Fruit fly (Drosophila melanogaster) whole organism, adult: ENCODE data around the gene CG1317.

ENCODE experiments used
- CG11617 ChIP-seq: fragments of 200-800 bp; sonication (Bioruptor generic); optimal IDR thresholded peaks from 2 replicates; lab custom pipeline; 2017; ENCODE audit warnings: mild to moderate bottlenecking, missing biosample characterization, missing genetic modification reagents, missing genetic modification characterization
- CG12768 ChIP-seq: fragments of 200-800 bp; sonication (Bioruptor generic); optimal IDR thresholded peaks from 2 replicates; lab custom pipeline; 2017; ENCODE audit warnings: missing biosample characterization, missing genetic modification characterization, mild to moderate bottlenecking, moderate library complexity, missing genetic modification reagents
- CG14711 ChIP-seq: fragments of 200-800 bp; sonication (Bioruptor generic); optimal IDR thresholded peaks from 2 replicates; lab custom pipeline; 2018; ENCODE audit warnings: missing biosample characterization, mild to moderate bottlenecking, missing genetic modification characterization, moderate library complexity
- CG1620 ChIP-seq: fragments of 200-800 bp; sonication (Bioruptor generic); optimal IDR thresholded peaks from 2 replicates; lab custom pipeline; 2016; ENCODE audit warnings: missing biosample characterization, missing genetic modification characterization
- CG33017 ChIP-seq: fragments of 200-800 bp; sonication (Bioruptor generic); optimal IDR thresholded peaks from 2 replicates; lab custom pipeline; 2018; ENCODE audit warnings: missing biosample characterization, mild to moderate bottlenecking, missing genetic modification characterization, moderate library complexity
- CG5204 ChIP-seq: fragments of 200-800 bp; sonication (Bioruptor generic); optimal IDR thresholded peaks from 2 replicates; lab custom pipeline; 2016; ENCODE audit warnings: missing biosample characterization, missing genetic modification characterization
- CG7045 ChIP-seq: fragments of 200-800 bp; sonication (Bioruptor generic); optimal IDR thresholded peaks from 2 replicates; lab custom pipeline; 2017; ENCODE audit warnings: missing biosample characterization, mild to moderate bottlenecking, missing genetic modification characterization
- CG7101 ChIP-seq: fragments of 200-800 bp; sonication (Bioruptor generic); optimal IDR thresholded peaks from 2 replicates; lab custom pipeline; 2018; ENCODE audit warnings: missing biosample characterization, mild to moderate bottlenecking, missing genetic modification characterization, moderate library complexity
- Clk ChIP-seq: fragments of 200-800 bp; sonication (Bioruptor generic); optimal IDR thresholded peaks from 2 replicates; lab custom pipeline; 2017; ENCODE audit warnings: missing biosample characterization, missing genetic modification characterization
- Crg-1 ChIP-seq: fragments of 200-800 bp; sonication (Bioruptor generic); optimal IDR thresholded peaks from 2 replicates; lab custom pipeline; 2016; ENCODE audit warnings: missing biosample characterization, missing genetic modification characterization
- Hr96 ChIP-seq: fragments of 200-800 bp; sonication (Bioruptor generic); optimal IDR thresholded peaks from 2 replicates; lab custom pipeline; 2016; ENCODE audit warnings: missing biosample characterization, missing genetic modification characterization
- Mnt ChIP-seq: fragments of 200-800 bp; sonication (Bioruptor generic); optimal IDR thresholded peaks from 2 replicates; lab custom pipeline; 2016; ENCODE audit warnings: missing biosample characterization, mild to moderate bottlenecking, missing genetic modification characterization
- bab1 ChIP-seq: fragments of 200-800 bp; sonication (Bioruptor generic); optimal IDR thresholded peaks from 3 replicates; lab custom pipeline; 2019; ENCODE audit warnings: missing biosample characterization, mild to moderate bottlenecking, missing genetic modification characterization, moderate library complexity
- cic ChIP-seq: fragments of 200-800 bp; sonication (Bioruptor generic); optimal IDR thresholded peaks from 2 replicates; lab custom pipeline; 2017; ENCODE audit warnings: missing biosample characterization, mild to moderate bottlenecking, missing genetic modification characterization, moderate library complexity
- cnc ChIP-seq, 2 experiments: fragments of >200 bp; optimal IDR thresholded peaks; 2 replicates each; lab custom pipeline; 2017
- kay ChIP-seq: fragments of 200-800 bp; sonication (Bioruptor generic); peaks from one replicate; lab custom pipeline; 2016; ENCODE audit warnings: missing biosample characterization, missing genetic modification characterization, borderline replicate concordance
- ovo ChIP-seq: fragments of 200-800 bp; sonication (Bioruptor generic); optimal IDR thresholded peaks from 2 replicates; lab custom pipeline; 2016; ENCODE audit warnings: missing biosample characterization, missing genetic modification characterization
- pad ChIP-seq: fragments of 200-800 bp; sonication (Bioruptor generic); optimal IDR thresholded peaks from 3 replicates; lab custom pipeline; 2017; ENCODE audit warnings: missing biosample characterization, missing genetic modification characterization, mild to moderate bottlenecking, moderate library complexity, missing genetic modification reagents
- tj ChIP-seq: fragments of 200-800 bp; sonication (Bioruptor generic); optimal IDR thresholded peaks from 3 replicates; lab custom pipeline; 2017; ENCODE audit warnings: missing biosample characterization, mild to moderate bottlenecking, missing genetic modification characterization, moderate library complexity
- toe ChIP-seq: fragments of 200-800 bp; sonication (Bioruptor generic); optimal IDR thresholded peaks from 2 replicates; lab custom pipeline; 2016; ENCODE audit warnings: missing biosample characterization, missing genetic modification characterization

The CG1317 gene

dm6 chr3L:2371882-2372281 lies at the start of gene CG1317, which contains the start of gene CG8993:
TSS of gene CG1317 (minus strand) at chr3L:2371939.
TSS of gene CG8993 (plus strand) at chr3L:2372199.
- TF ChIP-seq Hr96 (GFP tag; lab: Kevin White, UChicago), result no peak
- TF ChIP-seq Clk (GFP tag; lab: Kevin White, UChicago), result no peak
- TF ChIP-seq CG12768 (GFP tag; lab: Kevin White, UChicago), result no peak
- TF ChIP-seq CG11617 (GFP tag; lab: Kevin White, UChicago), result peak; percentile 44
- TF ChIP-seq bab1 (GFP tag; lab: Kevin White, UChicago), result peak; percentile 84
- TF ChIP-seq toe (GFP tag; lab: Kevin White, UChicago), result peak; percentile 30
- TF ChIP-seq CG33017 (tag; lab: Kevin White, UChicago), result no peak
- TF ChIP-seq tj (GFP tag; lab: Kevin White, UChicago), result peak; percentile 29
- TF ChIP-seq ovo (GFP tag; lab: Kevin White, UChicago), result peak; percentile 62
- peak; percentile 44 for TF ChIP-seq CG7045
- peak; percentile 38 for TF ChIP-seq Mnt (GFP tag; lab: Kevin White, UChicago)
- peak; percentile 59 for TF ChIP-seq CG7101 (tag; lab: Kevin White, UChicago)
- TF ChIP-seq CG14711 (tag; lab: Kevin White, UChicago), result peak; percentile 52
- no peak for TF ChIP-seq cnc (optimal IDR thresholded peaks at IDR 0.05; lab: Kevin White, UChicago)
- TF ChIP-seq cic (GFP tag; lab: Kevin White, UChicago), result no peak
- TF ChIP-seq Crg-1 (GFP tag; lab: Kevin White, UChicago), result no peak
- peak; percentile 43 for TF ChIP-seq CG1620
- peak; percentile 22 for TF ChIP-seq pad (GFP tag; lab: Kevin White, UChicago)
- TF ChIP-seq kay (GFP tag; lab: Kevin White, UChicago), result peak; percentile 55
- no peak for TF ChIP-seq CG5204 (GFP tag; lab: Kevin White, UChicago)

dm6 chr3L:2421138-2421537 lies 49.4 kb upstream of the CG1317 start:
- no peak for TF ChIP-seq tj (GFP tag; lab: Kevin White, UChicago)
- no peak for TF ChIP-seq CG7045
- no peak for TF ChIP-seq kay (GFP tag; lab: Kevin White, UChicago)
- TF ChIP-seq Crg-1 (GFP tag; lab: Kevin White, UChicago), result no peak
- no peak for TF ChIP-seq ovo (GFP tag; lab: Kevin White, UChicago)
- TF ChIP-seq CG7101 (tag; lab: Kevin White, UChicago), result no peak
- no peak for TF ChIP-seq CG11617 (GFP tag; lab: Kevin White, UChicago)
- TF ChIP-seq CG5204 (GFP tag; lab: Kevin White, UChicago), result no peak
- no peak for TF ChIP-seq cic (GFP tag; lab: Kevin White, UChicago)
- TF ChIP-seq CG12768 (GFP tag; lab: Kevin White, UChicago), result no peak
- no peak for TF ChIP-seq toe (GFP tag; lab: Kevin White, UChicago)
- no peak for TF ChIP-seq Mnt (GFP tag; lab: Kevin White, UChicago)
- TF ChIP-seq CG14711 (tag; lab: Kevin White, UChicago), result no peak
- TF ChIP-seq CG33017 (tag; lab: Kevin White, UChicago), result no peak
- TF ChIP-seq pad (GFP tag; lab: Kevin White, UChicago), result no peak
- TF ChIP-seq CG1620, result no peak
- no peak for TF ChIP-seq Clk (GFP tag; lab: Kevin White, UChicago)
- no peak for TF ChIP-seq bab1 (GFP tag; lab: Kevin White, UChicago)
- no peak for TF ChIP-seq cnc (optimal IDR thresholded peaks at IDR 0.05; lab: Kevin White, UChicago)
- TF ChIP-seq Hr96 (GFP tag; lab: Kevin White, UChicago), result no peak

- TF ChIP-seq Clk (GFP tag; lab: Kevin White, UChicago) (no peak), kay (GFP tag; lab: Kevin White, UChicago) (peak; percentile 58), tj (GFP tag; lab: Kevin White, UChicago) (no peak), CG7101 (tag; lab: Kevin White, UChicago) (no peak), Crg-1 (GFP tag; lab: Kevin White, UChicago) (no peak), Hr96 (GFP tag; lab: Kevin White, UChicago) (no peak), CG14711 (tag; lab: Kevin White, UChicago) (peak; percentile 60), toe (GFP tag; lab: Kevin White, UChicago) (no peak), CG33017 (tag; lab: Kevin White, UChicago) (no peak), ovo (GFP tag; lab: Kevin White, UChicago) (no peak), CG11617 (GFP tag; lab: Kevin White, UChicago) (no peak), CG12768 (GFP tag; lab: Kevin White, UChicago) (no peak), Mnt (GFP tag; lab: Kevin White, UChicago) (no peak), cnc (optimal IDR thresholded peaks at IDR 0.05; lab: Kevin White, UChicago) (no peak), CG5204 (GFP tag; lab: Kevin White, UChicago) (no peak), CG1620 (no peak), bab1 (GFP tag; lab: Kevin White, UChicago) (peak; percentile 71), cic (GFP tag; lab: Kevin White, UChicago) (no peak), CG7045 (peak; percentile 4), pad (GFP tag; lab: Kevin White, UChicago) (no peak)
Measured at dm6 chr3L:2418769-2419168, 47.0 kb upstream of the CG1317 start.

dm6 chr3L:2417399-2418040 lies 45.8 kb upstream of the CG1317 start:
- TF ChIP-seq Clk (GFP tag; lab: Kevin White, UChicago) (no peak), CG11617 (GFP tag; lab: Kevin White, UChicago) (peak; percentile 82), toe (GFP tag; lab: Kevin White, UChicago) (peak; percentile 20), bab1 (GFP tag; lab: Kevin White, UChicago) (peak; percentile 94), Crg-1 (GFP tag; lab: Kevin White, UChicago) (peak; percentile 22), pad (GFP tag; lab: Kevin White, UChicago) (peak; percentile 80), kay (GFP tag; lab: Kevin White, UChicago) (peak; percentile 42), Hr96 (GFP tag; lab: Kevin White, UChicago) (peak; percentile 1), CG1620 (peak; percentile 18), CG7101 (tag; lab: Kevin White, UChicago) (peak; percentile 65), CG12768 (GFP tag; lab: Kevin White, UChicago) (peak; percentile 11), CG5204 (GFP tag; lab: Kevin White, UChicago) (peak; percentile 32), Mnt (GFP tag; lab: Kevin White, UChicago) (no peak), CG14711 (tag; lab: Kevin White, UChicago) (peak; percentile 61), cic (GFP tag; lab: Kevin White, UChicago) (no peak), CG33017 (tag; lab: Kevin White, UChicago) (peak; percentile 48), tj (GFP tag; lab: Kevin White, UChicago) (peak; percentile 76), CG7045 (peak; percentile 77), ovo (GFP tag; lab: Kevin White, UChicago) (no peak), cnc (optimal IDR thresholded peaks at IDR 0.05; lab: Kevin White, UChicago) (no peak)
